Fruit fly (Drosophila melanogaster) whole organism, embryonic: Measurements from ENCODE around the gene mRpL35.
A peak's percentile ranks its signal among the peaks of the same experiment; 100 is the strongest.

Experiments
- BEAF-32 ChIP-seq: fragments of 200-800 bp; sonication (Bioruptor generic); optimal IDR thresholded peaks from 3 replicates; lab custom pipeline; 2017; ENCODE audit warnings: missing biosample characterization, missing genetic modification characterization, mild to moderate bottlenecking, moderate library complexity, missing genetic modification reagents
- CG10267 ChIP-seq: fragments of 200-800 bp; sonication (Bioruptor generic); optimal IDR thresholded peaks from 2 replicates; lab custom pipeline; 2018; ENCODE audit warnings: missing biosample characterization, mild to moderate bottlenecking, missing genetic modification characterization, moderate library complexity
- CG10274 ChIP-seq: fragments of 200-800 bp; sonication (Bioruptor generic); optimal IDR thresholded peaks from 3 replicates; lab custom pipeline; 2017; ENCODE audit warnings: missing biosample characterization, mild to moderate bottlenecking, missing genetic modification characterization
- CG10431 ChIP-seq: fragments of 200-800 bp; sonication (Bioruptor generic); optimal IDR thresholded peaks from 3 replicates; lab custom pipeline; 2018; ENCODE audit warnings: missing biosample characterization, mild to moderate bottlenecking, missing genetic modification characterization
- CG11247 ChIP-seq: fragments of 200-800 bp; sonication (Bioruptor generic); IDR thresholded peaks from 2 replicates; pipeline ENCODE4 v1.3.6; 2022; ENCODE audit warnings: missing biosample characterization, missing genetic modification characterization
- CG11504 ChIP-seq: fragments of 200-800 bp; sonication (Bioruptor generic); optimal IDR thresholded peaks from 3 replicates; lab custom pipeline; 2019; ENCODE audit warnings: missing biosample characterization, mild to moderate bottlenecking, missing genetic modification characterization, moderate library complexity
- CG12104 ChIP-seq: fragments of 200-800 bp; sonication (Bioruptor generic); optimal IDR thresholded peaks from 3 replicates; lab custom pipeline; 2016; ENCODE audit warnings: missing biosample characterization, missing genetic modification characterization
- CG1233 ChIP-seq: fragments of 200-800 bp; sonication (Bioruptor generic); optimal IDR thresholded peaks from 4 replicates; lab custom pipeline; 2018; ENCODE audit warnings: missing biosample characterization, mild to moderate bottlenecking, missing genetic modification characterization
- CG14014 ChIP-seq: fragments of 200-800 bp; sonication (Bioruptor generic); IDR thresholded peaks from 2 replicates; pipeline ENCODE4 v1.3.6; 2022; ENCODE audit warnings: missing biosample characterization, missing genetic modification characterization
- CG15514 ChIP-seq: fragments of 200-800 bp; sonication (Bioruptor generic); optimal IDR thresholded peaks from 3 replicates; lab custom pipeline; 2017; ENCODE audit warnings: missing biosample characterization, missing genetic modification characterization, mild to moderate bottlenecking, moderate library complexity, missing genetic modification reagents
- CG1603 ChIP-seq: fragments of 200-800 bp; sonication (Bioruptor generic); optimal IDR thresholded peaks from 2 replicates; lab custom pipeline; 2019; ENCODE audit warnings: missing biosample characterization, mild to moderate bottlenecking, missing genetic modification characterization, moderate library complexity
- CG1792 ChIP-seq: fragments of 200-800 bp; sonication (Bioruptor generic); optimal IDR thresholded peaks from 2 replicates; lab custom pipeline; 2016; ENCODE audit warnings: missing biosample characterization, missing genetic modification characterization
- CG18262 ChIP-seq: fragments of 200-800 bp; optimal IDR thresholded peaks from 3 replicates; lab custom pipeline; 2019; ENCODE audit warnings: missing biosample characterization, mild to moderate bottlenecking, missing genetic modification characterization, moderate library complexity
- CG18764 ChIP-seq: fragments of 200-800 bp; sonication (Bioruptor generic); optimal IDR thresholded peaks from 3 replicates; lab custom pipeline; 2016; ENCODE audit warnings: missing biosample characterization, missing genetic modification characterization
- CG2712 ChIP-seq: fragments of 200-800 bp; optimal IDR thresholded peaks from 3 replicates; lab custom pipeline; 2019; ENCODE audit warnings: missing biosample characterization, mild to moderate bottlenecking, missing genetic modification characterization, moderate library complexity
- CG30020 ChIP-seq: fragments of 200-800 bp; optimal IDR thresholded peaks from 2 replicates; lab custom pipeline; 2019; ENCODE audit warnings: missing biosample characterization, mild to moderate bottlenecking, missing genetic modification characterization, moderate library complexity
- CG31388 ChIP-seq: fragments of 200-800 bp; sonication (Bioruptor generic); optimal IDR thresholded peaks from 2 replicates; lab custom pipeline; 2016; ENCODE audit warnings: missing biosample characterization, missing genetic modification characterization
- CG3281 ChIP-seq: fragments of 200-800 bp; sonication (Bioruptor generic); optimal IDR thresholded peaks from 3 replicates; lab custom pipeline; 2017; ENCODE audit warnings: missing biosample characterization, mild to moderate bottlenecking, missing genetic modification characterization
- CG6272 ChIP-seq: fragments of 200-800 bp; sonication (Bioruptor generic); IDR thresholded peaks from 2 replicates; pipeline ENCODE4 v1.3.6; 2022; ENCODE audit warnings: missing biosample characterization, missing genetic modification characterization
- CG9797 ChIP-seq: fragments of 200-800 bp; sonication (Bioruptor generic); optimal IDR thresholded peaks from 3 replicates; lab custom pipeline; 2018; ENCODE audit warnings: missing biosample characterization, mild to moderate bottlenecking, missing genetic modification characterization
- D ChIP-seq, 2 experiments: fragments of 200-800 bp in 1 of 2; fragments of >200 bp in 1 of 2; sonication (Bioruptor generic) in 1 of 2; optimal IDR thresholded peaks; 2 replicates in 1 of 2; 3 replicates in 1 of 2; lab custom pipeline; 2017; ENCODE audit warnings: mild to moderate bottlenecking in 1 of 2, missing biosample characterization in 1 of 2, missing genetic modification characterization in 1 of 2, missing genetic modification reagents in 1 of 2
- Dek ChIP-seq: fragments of 200-800 bp; sonication (Bioruptor generic); optimal IDR thresholded peaks from 3 replicates; lab custom pipeline; 2019; ENCODE audit warnings: missing biosample characterization, mild to moderate bottlenecking, missing genetic modification characterization, moderate library complexity
- Fer3 ChIP-seq: fragments of 200-800 bp; sonication (Bioruptor generic); optimal IDR thresholded peaks from 2 replicates; lab custom pipeline; 2018; ENCODE audit warnings: missing biosample characterization, mild to moderate bottlenecking, missing genetic modification characterization, moderate library complexity
- Gug ChIP-seq: fragments of 200-800 bp; sonication (Bioruptor generic); IDR thresholded peaks from 4 replicates; pipeline ENCODE4 v1.3.6; 2022; ENCODE audit warnings: missing biosample characterization, missing genetic modification characterization
- HLH3B ChIP-seq: fragments of 200-800 bp; sonication (Bioruptor generic); IDR thresholded peaks from 2 replicates; pipeline ENCODE4 v1.3.6; 2022; ENCODE audit warnings: missing biosample characterization, missing genetic modification characterization
- HLH54F ChIP-seq: fragments of 200-800 bp; sonication (Bioruptor generic); optimal IDR thresholded peaks from 3 replicates; lab custom pipeline; 2016; ENCODE audit warnings: missing biosample characterization, missing genetic modification characterization
- Hey ChIP-seq: fragments of 200-800 bp; sonication (Bioruptor generic); optimal IDR thresholded peaks from 3 replicates; lab custom pipeline; 2018; ENCODE audit warnings: missing biosample characterization, mild to moderate bottlenecking, missing genetic modification characterization
- Max ChIP-seq: fragments of 200-800 bp; sonication (Bioruptor generic); optimal IDR thresholded peaks from 2 replicates; lab custom pipeline; 2016; ENCODE audit warnings: missing biosample characterization, mild to moderate bottlenecking, missing genetic modification characterization
- Optix ChIP-seq: fragments of 200-800 bp; sonication (Bioruptor generic); IDR thresholded peaks from 3 replicates; pipeline ENCODE4 v1.3.6; 2022; ENCODE audit warnings: missing biosample characterization, missing genetic modification characterization
- Pdp1 ChIP-seq, 2 experiments: fragments of 200-800 bp; sonication (Bioruptor generic); optimal IDR thresholded peaks; 3 replicates each; lab custom pipeline; 2016; ENCODE audit warnings: missing biosample characterization in 2 of 2, missing genetic modification characterization in 2 of 2, mild to moderate bottlenecking in 1 of 2, moderate library complexity in 1 of 2
- Stat92E ChIP-seq, 3 experiments: fragments of >200 bp in 2 of 3; fragments of 200-800 bp in 1 of 3; sonication (Bioruptor generic) in 1 of 3; optimal IDR thresholded peaks; 2 replicates each; lab custom pipeline; 2017 to 2019; ENCODE audit warnings: missing biosample characterization in 3 of 3, missing genetic modification characterization in 3 of 3, mild to moderate bottlenecking in 1 of 3, moderate library complexity in 1 of 3
- Xbp1 ChIP-seq: fragments of 200-800 bp; sonication (Bioruptor generic); optimal IDR thresholded peaks from 3 replicates; lab custom pipeline; 2016; ENCODE audit warnings: missing biosample characterization, mild to moderate bottlenecking, missing genetic modification characterization
- Xrp1 ChIP-seq: fragments of 200-800 bp; sonication (Bioruptor generic); IDR thresholded peaks from 2 replicates; pipeline ENCODE4 v1.3.6; 2022; ENCODE audit warnings: missing biosample characterization, missing genetic modification characterization
- bbx ChIP-seq: fragments of 200-800 bp; sonication (Bioruptor generic); IDR thresholded peaks from 2 replicates; pipeline ENCODE4 v1.3.6; 2022; ENCODE audit warnings: missing biosample characterization, missing genetic modification characterization; ENCODE audit not compliant: partially characterized antibody
- bsh ChIP-seq, 2 experiments: fragments of 200-800 bp; sonication (Bioruptor generic); optimal IDR thresholded peaks; 2 replicates each; lab custom pipeline; 2017 to 2018; ENCODE audit warnings: mild to moderate bottlenecking in 2 of 2, missing biosample characterization in 2 of 2, missing genetic modification characterization in 2 of 2, moderate library complexity in 1 of 2
- chm ChIP-seq: fragments of 200-800 bp; sonication (Bioruptor generic); IDR thresholded peaks from 2 replicates; pipeline ENCODE4 v1.3.6; 2022; ENCODE audit warnings: missing biosample characterization, missing genetic modification characterization
- crp ChIP-seq, 2 experiments: fragments of 200-800 bp; sonication (Bioruptor generic); optimal IDR thresholded peaks; 2 replicates in 1 of 2; 3 replicates in 1 of 2; lab custom pipeline; 2017; ENCODE audit warnings: missing biosample characterization in 2 of 2, missing genetic modification characterization in 2 of 2, mild to moderate bottlenecking in 1 of 2, moderate library complexity in 1 of 2
- fd64A ChIP-seq: fragments of 200-800 bp; sonication (Bioruptor generic); optimal IDR thresholded peaks from 3 replicates; lab custom pipeline; 2018; ENCODE audit warnings: missing biosample characterization, mild to moderate bottlenecking, missing genetic modification characterization
- gcm ChIP-seq: fragments of 200-800 bp; sonication (Bioruptor generic); optimal IDR thresholded peaks from 2 replicates; lab custom pipeline; 2019; ENCODE audit warnings: missing biosample characterization, mild to moderate bottlenecking, missing genetic modification characterization, moderate library complexity
- gfzf ChIP-seq: fragments of 200-800 bp; sonication (Bioruptor generic); optimal IDR thresholded peaks from 2 replicates; lab custom pipeline; 2016; ENCODE audit warnings: missing biosample characterization, mild to moderate bottlenecking, missing genetic modification characterization, moderate library complexity
- grn ChIP-seq: fragments of 200-800 bp; sonication (Bioruptor generic); optimal IDR thresholded peaks from 3 replicates; lab custom pipeline; 2017; ENCODE audit warnings: missing biosample characterization, missing genetic modification characterization
- hbn ChIP-seq: fragments of 200-800 bp; sonication (Bioruptor generic); IDR thresholded peaks from 2 replicates; pipeline ENCODE4 v1.3.6; 2022; ENCODE audit warnings: missing biosample characterization, missing genetic modification characterization; ENCODE audit not compliant: partially characterized antibody
- org-1 ChIP-seq: fragments of 200-800 bp; sonication (Bioruptor generic); optimal IDR thresholded peaks from 2 replicates; lab custom pipeline; 2017; ENCODE audit warnings: missing biosample characterization, missing genetic modification characterization
- sc ChIP-seq, 3 experiments: fragments of >200 bp in 2 of 3; fragments of 200-800 bp in 1 of 3; sonication (Bioruptor generic) in 1 of 3; optimal IDR thresholded peaks; 2 replicates in 2 of 3; 3 replicates in 1 of 3; lab custom pipeline; 2017; ENCODE audit warnings: mild to moderate bottlenecking in 1 of 3, missing biosample characterization in 1 of 3, missing genetic modification characterization in 1 of 3, missing genetic modification reagents in 1 of 3
- seq ChIP-seq: fragments of 200-800 bp; sonication (Bioruptor generic); IDR thresholded peaks from 2 replicates; pipeline ENCODE4 v1.3.6; 2022; ENCODE audit warnings: missing biosample characterization, missing genetic modification characterization
- shn ChIP-seq: fragments of 200-800 bp; sonication (Bioruptor generic); optimal IDR thresholded peaks from 3 replicates; lab custom pipeline; 2016; ENCODE audit warnings: missing biosample characterization, missing genetic modification characterization
- sr ChIP-seq: fragments of 200-800 bp; sonication (Bioruptor generic); IDR thresholded peaks from 3 replicates; pipeline ENCODE4 v1.3.6; 2022; ENCODE audit warnings: missing biosample characterization, missing genetic modification characterization
- stwl ChIP-seq: fragments of 200-800 bp; sonication (Bioruptor generic); optimal IDR thresholded peaks from 3 replicates; lab custom pipeline; 2018; ENCODE audit warnings: missing biosample characterization, mild to moderate bottlenecking, missing genetic modification characterization, moderate library complexity
- yki ChIP-seq: fragments of >200 bp; optimal IDR thresholded peaks from 3 replicates; lab custom pipeline; 2018

The mRpL35 gene

DNA sequence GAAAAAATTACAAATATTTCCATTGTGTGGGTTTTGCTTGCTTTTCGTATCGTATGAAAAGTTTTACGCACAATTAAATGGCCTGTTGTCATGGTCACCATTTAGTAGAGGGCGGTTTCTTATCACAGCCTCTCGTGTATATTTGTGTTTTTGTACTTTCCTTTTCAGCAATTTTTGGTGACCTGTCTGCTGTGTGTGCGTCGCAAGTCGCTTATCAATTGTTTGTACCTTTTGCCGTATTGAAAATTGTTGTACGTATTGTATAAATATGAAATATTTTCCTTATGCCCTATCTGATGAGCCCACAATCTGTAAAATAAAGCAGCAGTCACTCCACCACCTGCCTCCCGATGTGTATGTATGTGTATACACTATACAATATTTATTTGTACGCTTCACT is 43.1 kb downstream of the mRpL35 start (continued):
- TF ChIP-seq crp (GFP tag; optimal IDR thresholded peaks at IDR 0.05; lab: Kevin White, UChicago) (no peak), CG2712 (tag; lab: Kevin White, UChicago) (peak; percentile 7), Xrp1 (0 out of 2 replicates have a peak, but pooled peaks have one; percentile 14), Fer3 (tag; lab: Kevin White, UChicago) (no peak), HLH3B (GFP tag; lab: Robert Waterston, UW) (no peak), CG14014 (GFP tag; lab: Robert Waterston, UW) (no peak), Optix (GFP tag; lab: Robert Waterston, UW) (no peak), D (optimal IDR thresholded peaks at IDR 0.05; lab: Kevin White, UChicago) (no peak), D (GFP tag; optimal IDR thresholded peaks at IDR 0.05; lab: Kevin White, UChicago) (no peak), gfzf (no peak), Pdp1 (GFP tag; optimal IDR thresholded peaks at IDR 0.05; lab: Kevin White, UChicago) (peak in 1 of 2 experiments; percentile 11), CG12104 (no peak), CG9797 (GFP tag; lab: Kevin White, UChicago) (no peak), bbx (GFP tag; lab: Robert Waterston, UW) (no peak), BEAF-32 (GFP tag; lab: Kevin White, UChicago) (no peak), yki (lab: Kevin White, UChicago) (no peak), CG6272 (GFP tag; lab: Robert Waterston, UW) (no peak), CG30020 (tag; lab: Kevin White, UChicago) (no peak), CG18764 (GFP tag; lab: Kevin White, UChicago) (no peak), CG10431 (GFP tag; lab: Kevin White, UChicago) (no peak), Xbp1 (GFP tag; lab: Kevin White, UChicago) (no peak), CG3281 (GFP tag; lab: Kevin White, UChicago) (peak; percentile 5), HLH54F (GFP tag; lab: Kevin White, UChicago) (no peak), CG11504 (tag; lab: Kevin White, UChicago) (no peak), CG11247 (GFP tag; lab: Robert Waterston, UW) (no peak), hbn (GFP tag; lab: Robert Waterston, UW) (no peak), gcm (GFP tag; lab: Kevin White, UChicago) (no peak), Gug (GFP tag; lab: Robert Waterston, UW) (no peak), CG1603 (tag; lab: Kevin White, UChicago) (no peak), grn (GFP tag; lab: Kevin White, UChicago) (peak; percentile 2), CG1233 (GFP tag; lab: Kevin White, UChicago) (no peak), chm (GFP tag; lab: Robert Waterston, UW) (peak; percentile 38; the same call in 1 of the 2 replicates), Dek (tag; lab: Kevin White, UChicago) (no peak), Hey (tag; lab: Kevin White, UChicago) (no peak), bsh (GFP tag; optimal IDR thresholded peaks at IDR 0.05; lab: Kevin White, UChicago) (peak in 1 of 2 experiments; percentile 3), CG10274 (GFP tag; lab: Kevin White, UChicago) (peak; percentile 23), Max (GFP tag; lab: Kevin White, UChicago) (no peak), Stat92E (GFP tag; optimal IDR thresholded peaks at IDR 0.05; lab: Kevin White, UChicago) (no peak), CG18262 (tag; lab: Kevin White, UChicago) (no peak), seq (GFP tag; lab: Robert Waterston, UW) (no peak), shn (GFP tag; lab: Kevin White, UChicago) (no peak), CG15514 (GFP tag; lab: Kevin White, UChicago) (no peak), sc (optimal IDR thresholded peaks at IDR 0.05; lab: Kevin White, UChicago) (no peak), sc (GFP tag; optimal IDR thresholded peaks at IDR 0.05; lab: Kevin White, UChicago) (no peak), org-1 (no peak), sr (GFP tag; lab: Robert Waterston, UW) (no peak), fd64A (peak; percentile 14), CG10267 (tag; lab: Kevin White, UChicago) (no peak), stwl (tag; lab: Kevin White, UChicago) (peak; percentile 33), CG1792 (GFP tag; lab: Kevin White, UChicago) (no peak), CG31388 (GFP tag; lab: Kevin White, UChicago) (no peak)
